Fruit fly (Drosophila melanogaster): ENCODE measurements around the gene CG5177.

- TF ChIP-seq CG12605 (GFP tag; IDR thresholded peaks at IDR 0.05) (no peak), Ets98B (GFP tag; IDR thresholded peaks at IDR 0.05) (no peak), CG9948 (tag; optimal IDR thresholded peaks at IDR 0.05) (no peak), fd96Ca (GFP tag; IDR thresholded peaks at IDR 0.05) (no peak), CG32121 (GFP tag; IDR thresholded peaks at IDR 0.05) (no peak), CG13204 (GFP tag; optimal IDR thresholded peaks at IDR 0.05) (no peak), Pif1B (GFP tag; optimal IDR thresholded peaks at IDR 0.05) (no peak), CG4496 (GFP tag; IDR thresholded peaks at IDR 0.05) (no peak), D1 (tag; optimal IDR thresholded peaks at IDR 0.05) (no peak), CG14655 (GFP tag; optimal IDR thresholded peaks at IDR 0.05) (no peak), CG10348 (GFP tag; IDR thresholded peaks at IDR 0.05) (no peak), CG8159 (tag; optimal IDR thresholded peaks at IDR 0.05) (no peak)
Observed at dm6 chr2L:7442929-7443328, 37.9 kb downstream of the CG5177 start.

Measured in whole organism, pupa.